Fruit fly (Drosophila melanogaster): ENCODE results near the gene CtIP.

Gene CtIP

dm6 chr3L:20387038-20387842 lies 48.8 kb upstream of the CtIP start (continued):
- TF ChIP-seq Atf3 (GFP tag; optimal IDR thresholded peaks at IDR 0.05): no peak

dm6 chr3L:20387843-20388163 lies 48.2 kb upstream of the CtIP start:
- no peak for TF ChIP-seq scrt (GFP tag; optimal IDR thresholded peaks at IDR 0.05)
- no peak for TF ChIP-seq CG12155 (GFP tag; optimal IDR thresholded peaks at IDR 0.05)
- no peak for TF ChIP-seq Fer3 (tag; optimal IDR thresholded peaks at IDR 0.05)
- no peak for TF ChIP-seq her (GFP tag; optimal IDR thresholded peaks at IDR 0.05)
- no peak for TF ChIP-seq CG8944 (GFP tag; optimal IDR thresholded peaks at IDR 0.05)
- no peak for TF ChIP-seq CG8089 (GFP tag; optimal IDR thresholded peaks at IDR 0.05)
- no peak for TF ChIP-seq CG1832 (GFP tag; optimal IDR thresholded peaks at IDR 0.05)
- no peak for TF ChIP-seq Atf6 (GFP tag; IDR thresholded peaks at IDR 0.05)
- TF ChIP-seq CG8281 (tag; optimal IDR thresholded peaks at IDR 0.05): no peak
- TF ChIP-seq pan (optimal IDR thresholded peaks at IDR 0.05): no peak
- TF ChIP-seq pan (GFP tag; optimal IDR thresholded peaks at IDR 0.05 in 1 of 2, IDR thresholded peaks at IDR 0.05 in 1 of 2): no peak
- no peak for TF ChIP-seq CG1603 (tag; optimal IDR thresholded peaks at IDR 0.05)
- TF ChIP-seq CG9876 (GFP tag; optimal IDR thresholded peaks at IDR 0.05): no peak
- TF ChIP-seq esg (GFP tag; conservative IDR thresholded peaks at IDR 0.05): no peak
- no peak for TF ChIP-seq CG7987 (GFP tag; optimal IDR thresholded peaks at IDR 0.05)
- no peak for TF ChIP-seq chm (GFP tag; IDR thresholded peaks at IDR 0.05)
- TF ChIP-seq ftz-f1 (GFP tag; optimal IDR thresholded peaks at IDR 0.05): no peak
- TF ChIP-seq Pdp1 (GFP tag; optimal IDR thresholded peaks at IDR 0.05): peak in 1 of 2 experiments; percentile 87
- TF ChIP-seq E2f2 (GFP tag; IDR thresholded peaks at IDR 0.05): no peak
- no peak for TF ChIP-seq CG4424 (GFP tag; optimal IDR thresholded peaks at IDR 0.05)
- TF ChIP-seq da (GFP tag; optimal IDR thresholded peaks at IDR 0.05): no peak
- no peak for TF ChIP-seq CG17186 (GFP tag; optimal IDR thresholded peaks at IDR 0.05)
- no peak for TF ChIP-seq NC2α (GFP tag; optimal IDR thresholded peaks at IDR 0.05)
- TF ChIP-seq Ssrp (tag; optimal IDR thresholded peaks at IDR 0.05): no peak
- no peak for TF ChIP-seq Ravus (GFP tag; IDR thresholded peaks at IDR 0.05)
- TF ChIP-seq bsh (GFP tag; optimal IDR thresholded peaks at IDR 0.05): peak in 1 of 2 experiments; percentile 36
- TF ChIP-seq Deaf1 (tag; optimal IDR thresholded peaks at IDR 0.05): peak; percentile 12
- no peak for TF ChIP-seq crol (GFP tag; IDR thresholded peaks at IDR 0.05)
- no peak for TF ChIP-seq CrebB (tag; optimal IDR thresholded peaks at IDR 0.05)
- TF ChIP-seq CG1233 (GFP tag; optimal IDR thresholded peaks at IDR 0.05): no peak
- TF ChIP-seq CG30403 (GFP tag; optimal IDR thresholded peaks at IDR 0.05): no peak
- TF ChIP-seq Dek (tag; optimal IDR thresholded peaks at IDR 0.05): no peak
- peak; percentile 75 for TF ChIP-seq nom (GFP tag; optimal IDR thresholded peaks at IDR 0.05)
- TF ChIP-seq so (GFP tag; IDR thresholded peaks at IDR 0.05): no peak
- TF ChIP-seq CG16779 (GFP tag; IDR thresholded peaks at IDR 0.05): no peak

DNA sequence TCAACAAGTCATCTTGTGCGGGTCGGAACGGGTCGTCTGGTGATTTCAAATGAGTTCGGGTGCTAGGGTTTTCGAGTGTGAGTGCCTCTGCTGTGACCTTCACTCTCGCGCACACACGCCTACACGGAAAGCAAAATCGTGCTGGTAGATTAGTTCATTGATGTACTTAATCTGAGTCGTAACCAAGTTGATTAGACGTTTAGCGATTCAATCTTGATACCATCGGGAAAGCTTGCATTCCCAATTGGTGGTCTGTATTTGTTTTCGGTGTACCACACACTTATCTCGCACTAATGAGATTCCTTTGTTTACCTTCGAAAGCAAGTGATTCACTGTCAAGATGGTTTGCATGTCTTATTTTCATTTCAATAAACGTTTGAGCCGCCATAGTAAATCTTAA lies 47.1 kb upstream of the CtIP start:
- no peak for TF ChIP-seq CG15601 (tag; optimal IDR thresholded peaks at IDR 0.05)
- peak; percentile 59 for TF ChIP-seq CG15269 (tag; optimal IDR thresholded peaks at IDR 0.05)
- peak; percentile 58 for TF ChIP-seq CG9932 (GFP tag; IDR thresholded peaks at IDR 0.05)
- TF ChIP-seq gcm (GFP tag; optimal IDR thresholded peaks at IDR 0.05): peak; percentile 41
- TF ChIP-seq Hr51 (GFP tag; optimal IDR thresholded peaks at IDR 0.05): peak in 1 of 2 experiments; percentile 50
- TF ChIP-seq CG17361 (GFP tag; IDR thresholded peaks at IDR 0.05): 0 out of 3 replicates have a peak, but pooled peaks have one; percentile 17
- no peak for TF ChIP-seq ham (GFP tag; IDR thresholded peaks at IDR 0.05)
- TF ChIP-seq zen (tag; optimal IDR thresholded peaks at IDR 0.05): no peak
- TF ChIP-seq gem (tag; optimal IDR thresholded peaks at IDR 0.05): peak; percentile 61
- peak; percentile 13; the same call in 1 of the 2 replicates for TF ChIP-seq CG10366 (GFP tag; IDR thresholded peaks at IDR 0.05)
- TF ChIP-seq dysf (GFP tag; IDR thresholded peaks at IDR 0.05): peak; percentile 73
- TF ChIP-seq CG12769 (tag; optimal IDR thresholded peaks at IDR 0.05): peak; percentile 87
- peak; percentile 50 for TF ChIP-seq caup (GFP tag; optimal IDR thresholded peaks at IDR 0.05; ENCODE audit: severe bottlenecking)
- TF ChIP-seq Lim3 (GFP tag; IDR thresholded peaks at IDR 0.05): no peak
